Worm (Caenorhabditis elegans): ENCODE data around the gene C17F4.7.

C17F4.7 gene

DNA sequence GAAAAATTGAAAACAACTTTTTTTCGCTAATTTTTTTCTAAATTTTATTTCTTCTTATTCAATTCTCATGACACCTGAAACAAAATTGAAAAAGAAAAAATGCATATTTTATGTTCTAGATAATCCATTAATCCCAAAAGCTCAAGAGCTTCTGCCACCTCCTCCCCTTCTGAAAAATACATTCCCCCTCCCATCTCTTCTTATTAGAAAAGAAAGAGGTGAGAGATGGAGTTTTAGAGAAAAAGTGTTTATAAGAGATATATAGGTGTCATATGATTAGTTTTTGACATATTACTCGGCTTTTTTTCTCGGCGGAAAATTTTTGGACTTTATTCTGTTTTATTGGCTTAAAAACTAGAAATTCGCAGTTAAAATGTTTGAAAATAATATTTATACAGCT, 24.8 kb upstream of the C17F4.7 start:
- TF ChIP-seq ceh-30 (tag; optimal IDR thresholded peaks at IDR 0.05) (no peak), ceh-24 (tag; optimal IDR thresholded peaks at IDR 0.05) (no peak), hlh-8 (tag; optimal IDR thresholded peaks at IDR 0.05) (no peak), hlh-15 (tag; optimal IDR thresholded peaks at IDR 0.05) (no peak), mec-3 (tag; optimal IDR thresholded peaks at IDR 0.05; ENCODE audit: borderline replicate concordance) (no peak), tbx-7 (tag; optimal IDR thresholded peaks at IDR 0.05) (no peak)

DNA sequence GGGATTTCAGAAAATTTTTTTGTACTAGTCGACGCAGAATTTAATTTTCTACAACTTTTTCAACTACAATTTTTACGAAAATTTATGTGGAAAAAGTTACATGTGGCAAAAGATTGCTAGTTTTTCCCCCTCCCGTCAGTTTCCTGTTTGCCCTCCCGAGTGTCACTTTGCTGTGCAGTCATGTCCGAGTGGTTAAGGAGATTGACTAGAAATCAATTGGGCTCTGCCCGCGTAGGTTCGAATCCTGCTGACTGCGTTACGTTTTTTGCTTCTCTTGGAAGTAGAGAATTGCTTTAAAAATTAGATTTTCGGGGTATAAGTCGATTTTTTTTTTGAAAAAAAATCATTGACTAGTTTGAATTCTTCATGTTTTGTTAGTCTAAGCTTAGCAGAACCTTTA, 22.0 kb upstream of the C17F4.7 start:
- peak; percentile 18 for TF ChIP-seq Y22D7AL.16 (tag; optimal IDR thresholded peaks at IDR 0.05)
- no peak for TF ChIP-seq pat-9 (tag; optimal IDR thresholded peaks at IDR 0.05)
- no peak for TF ChIP-seq ets-4 (tag; optimal IDR thresholded peaks at IDR 0.05)
- TF ChIP-seq hlh-30 (tag; optimal IDR thresholded peaks at IDR 0.05; ENCODE audit: insufficient read depth), result no peak
- no peak for TF ChIP-seq pros-1 (tag; optimal IDR thresholded peaks at IDR 0.05)
- TF ChIP-seq che-1 (tag; optimal IDR thresholded peaks at IDR 0.05), result peak; percentile 48
- peak; percentile 10 for TF ChIP-seq nhr-232 (tag; optimal IDR thresholded peaks at IDR 0.05)
- no peak for TF ChIP-seq unc-3 (GFP tag; conservative IDR thresholded peaks at IDR 0.05)
- no peak for TF ChIP-seq unc-3 (tag; optimal IDR thresholded peaks at IDR 0.05)

DNA sequence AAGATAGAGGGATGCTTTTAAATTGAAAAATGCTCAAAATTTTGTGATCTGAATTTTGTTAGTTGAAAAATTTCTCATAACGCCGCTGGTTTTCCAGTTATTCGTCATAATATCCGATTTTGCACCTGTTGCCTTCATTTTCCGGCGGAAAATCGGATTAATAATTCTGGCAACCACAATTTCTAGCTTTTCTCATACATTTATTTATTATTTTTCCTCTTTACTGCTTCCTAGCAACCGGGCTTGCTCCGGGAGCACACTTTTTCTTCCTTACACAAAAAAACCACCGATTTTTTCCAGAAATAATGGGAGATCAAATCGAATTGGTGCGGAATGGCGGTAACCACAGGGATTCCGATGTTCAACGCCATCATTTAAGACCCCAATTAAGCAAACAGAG, 21.6 kb upstream of the C17F4.7 start, which contains the start of gene F02E11.7:
Gene F02E11.7 (plus strand): TSS at position 301 of the 400 bp plus-strand sequence.
- TF ChIP-seq ets-4 (tag; optimal IDR thresholded peaks at IDR 0.05) (no peak), ceh-14 (tag; optimal IDR thresholded peaks at IDR 0.05) (no peak), pag-3 (tag; optimal IDR thresholded peaks at IDR 0.05; ENCODE audit: borderline replicate concordance) (no peak), hlh-30 (tag; optimal IDR thresholded peaks at IDR 0.05; ENCODE audit: insufficient read depth) (no peak), pros-1 (tag; optimal IDR thresholded peaks at IDR 0.05) (no peak), ceh-48 (tag; optimal IDR thresholded peaks at IDR 0.05) (no peak), sox-2 (GFP tag; IDR thresholded peaks at IDR 0.05) (no peak), ceh-45 (GFP tag; IDR thresholded peaks at IDR 0.05) (no peak), unc-3 (GFP tag; conservative IDR thresholded peaks at IDR 0.05) (no peak), unc-3 (tag; optimal IDR thresholded peaks at IDR 0.05) (no peak), tbx-2 (tag; optimal IDR thresholded peaks at IDR 0.05) (no peak), fax-1 (tag; optimal IDR thresholded peaks at IDR 0.05) (no peak)

DNA sequence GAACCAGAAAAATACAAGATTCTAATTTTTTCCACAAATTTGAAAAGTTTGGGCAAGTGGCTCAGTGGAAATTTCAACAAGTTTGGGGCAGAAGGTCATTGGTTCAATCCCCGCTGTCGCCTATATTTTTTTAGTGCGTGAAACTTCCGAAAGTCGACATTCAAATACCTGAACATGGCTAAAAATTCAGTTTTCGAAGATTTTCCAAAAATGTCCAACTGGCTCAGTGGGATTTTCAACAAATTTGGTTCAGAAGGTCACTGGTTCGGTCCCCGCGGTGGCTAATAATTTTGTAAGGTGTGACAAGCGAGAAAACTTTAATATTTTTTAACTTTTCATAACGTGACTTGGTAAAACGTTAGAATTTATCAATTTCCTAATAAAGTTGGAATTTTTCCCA, 18.9 kb upstream of the C17F4.7 start:
- TF ChIP-seq pros-1 (tag; optimal IDR thresholded peaks at IDR 0.05), result no peak

DNA sequence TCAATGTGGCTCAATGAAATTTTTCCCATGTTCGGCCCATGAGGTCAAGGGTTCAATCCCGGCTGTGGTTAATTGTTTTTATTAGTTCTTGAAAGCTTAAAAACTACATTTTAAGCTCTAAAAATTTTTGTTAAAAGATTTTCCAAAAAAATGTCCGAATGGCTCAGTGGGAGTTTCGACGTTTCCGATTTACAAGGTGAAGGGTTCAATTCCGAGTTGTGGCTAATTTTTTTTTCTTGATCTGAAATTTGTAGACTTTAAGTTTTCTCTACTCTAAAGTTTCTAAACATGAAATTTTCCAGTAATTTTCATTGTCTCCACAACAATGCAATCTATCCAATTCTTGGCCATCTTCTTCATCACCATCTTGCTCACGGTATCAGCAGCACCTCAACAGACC, 16.7 kb upstream of the C17F4.7 start, which contains the start of gene F02E11.2:
Gene F02E11.2 (plus strand): TSS at position 301 of the 400 bp plus-strand sequence.
- TF ChIP-seq pros-1 (tag; optimal IDR thresholded peaks at IDR 0.05), result no peak
- no peak for TF ChIP-seq ceh-18 (tag; optimal IDR thresholded peaks at IDR 0.05)
- no peak for TF ChIP-seq pax-1 (tag; optimal IDR thresholded peaks at IDR 0.05)
- no peak for TF ChIP-seq ceh-45 (GFP tag; IDR thresholded peaks at IDR 0.05)
- TF ChIP-seq nhr-232 (tag; optimal IDR thresholded peaks at IDR 0.05), result no peak
- no peak for TF ChIP-seq ceh-48 (tag; optimal IDR thresholded peaks at IDR 0.05)
- TF ChIP-seq ttx-3 (tag; optimal IDR thresholded peaks at IDR 0.05), result no peak
- TF ChIP-seq elt-4 (tag; optimal IDR thresholded peaks at IDR 0.05), result no peak
- TF ChIP-seq ceh-19 (GFP tag; optimal IDR thresholded peaks at IDR 0.05), result no peak
- TF ChIP-seq ceh-30 (tag; optimal IDR thresholded peaks at IDR 0.05), result no peak
- TF ChIP-seq pag-3 (tag; optimal IDR thresholded peaks at IDR 0.05; ENCODE audit: borderline replicate concordance), result no peak
- no peak for TF ChIP-seq ceh-14 (tag; optimal IDR thresholded peaks at IDR 0.05)
- TF ChIP-seq tbx-2 (tag; optimal IDR thresholded peaks at IDR 0.05), result no peak
- no peak for TF ChIP-seq unc-3 (GFP tag; conservative IDR thresholded peaks at IDR 0.05)
- TF ChIP-seq unc-3 (tag; optimal IDR thresholded peaks at IDR 0.05), result no peak
- no peak for TF ChIP-seq tbx-7 (tag; optimal IDR thresholded peaks at IDR 0.05)
- no peak for TF ChIP-seq fax-1 (tag; optimal IDR thresholded peaks at IDR 0.05)
- TF ChIP-seq che-1 (tag; optimal IDR thresholded peaks at IDR 0.05), result no peak
- no peak for TF ChIP-seq K02D7.2 (tag; optimal IDR thresholded peaks at IDR 0.05)
- TF ChIP-seq hlh-30 (tag; optimal IDR thresholded peaks at IDR 0.05; ENCODE audit: insufficient read depth), result no peak
- TF ChIP-seq lin-11 (tag; optimal IDR thresholded peaks at IDR 0.05), result no peak

DNA sequence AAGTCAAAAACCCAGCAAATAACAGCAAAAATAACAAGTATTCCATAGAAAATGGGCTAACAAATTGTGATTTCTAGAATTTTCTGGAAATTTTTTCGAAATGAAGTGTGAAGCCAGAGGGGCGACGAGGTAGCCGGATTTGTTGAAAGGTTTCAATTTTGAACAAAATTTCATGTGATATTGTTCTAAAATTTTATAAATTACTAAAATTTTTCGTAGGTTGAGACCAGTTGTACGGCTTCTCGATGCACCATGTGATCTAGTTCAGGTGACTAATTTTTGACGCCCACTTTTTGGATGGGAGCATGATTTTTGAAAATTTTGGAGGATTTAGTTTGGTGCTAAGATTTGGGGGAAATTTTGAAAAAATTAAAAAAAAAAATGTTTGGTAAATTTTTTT, 13.4 kb upstream of the C17F4.7 start, which contains the start of gene gcy-19:
Gene gcy-19 (minus strand): TSS at position 101 of the 400 bp plus-strand sequence.
- TF ChIP-seq pha-2 (tag; optimal IDR thresholded peaks at IDR 0.05) (no peak), ceh-31 (tag; optimal IDR thresholded peaks at IDR 0.05) (no peak), tbx-2 (tag; optimal IDR thresholded peaks at IDR 0.05) (no peak), zip-5 (tag; optimal IDR thresholded peaks at IDR 0.05) (no peak), ceh-34 (tag; optimal IDR thresholded peaks at IDR 0.05) (no peak)
